Fruit fly (Drosophila melanogaster) whole organism, adult: ENCODE data around the gene Surf6.

Source experiments
- Mnt ChIP-seq: fragments of 200-800 bp; sonication (Bioruptor generic); optimal IDR thresholded peaks from 2 replicates; lab custom pipeline; 2016; ENCODE audit warnings: missing biosample characterization, mild to moderate bottlenecking, missing genetic modification characterization
- cnc ChIP-seq, 2 experiments: fragments of >200 bp; optimal IDR thresholded peaks; 2 replicates each; lab custom pipeline; 2017
- kay ChIP-seq: fragments of 200-800 bp; sonication (Bioruptor generic); peaks from one replicate; lab custom pipeline; 2016; ENCODE audit warnings: missing biosample characterization, missing genetic modification characterization, borderline replicate concordance
- ovo ChIP-seq: fragments of 200-800 bp; sonication (Bioruptor generic); optimal IDR thresholded peaks from 2 replicates; lab custom pipeline; 2016; ENCODE audit warnings: missing biosample characterization, missing genetic modification characterization

DNA sequence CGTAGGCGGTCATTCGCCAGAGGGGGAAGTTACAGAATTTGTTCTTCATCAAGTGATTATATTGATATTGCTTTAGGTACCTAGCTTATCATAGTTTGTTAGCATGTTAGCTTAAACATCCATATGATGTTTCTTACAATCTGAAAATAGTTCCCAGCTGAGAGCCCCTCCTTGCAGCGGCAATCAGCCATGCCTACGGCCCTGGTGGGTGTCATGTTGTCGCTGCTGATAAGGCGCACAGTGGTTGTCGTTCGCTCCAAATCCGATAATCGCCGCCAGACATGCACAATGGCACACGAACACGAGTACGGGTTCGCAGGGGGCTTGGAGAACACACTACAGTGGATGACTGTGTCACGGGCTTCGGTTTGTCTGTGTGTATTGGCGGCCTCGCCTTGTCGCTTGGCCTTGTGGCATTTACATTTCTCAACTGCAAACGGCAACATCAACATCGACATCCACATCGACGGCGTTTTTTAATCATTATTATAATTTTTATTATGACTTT, 1.3 kb upstream of the Surf6 start:
- TF ChIP-seq Mnt (GFP tag; lab: Kevin White, UChicago) (peak; percentile 78), ovo (GFP tag; lab: Kevin White, UChicago) (peak; percentile 51), kay (no peak), cnc (optimal IDR thresholded peaks at IDR 0.05; lab: Kevin White, UChicago) (no peak)
